Worm (Caenorhabditis elegans): Measurements from ENCODE around the gene dmsr-10.

DNA sequence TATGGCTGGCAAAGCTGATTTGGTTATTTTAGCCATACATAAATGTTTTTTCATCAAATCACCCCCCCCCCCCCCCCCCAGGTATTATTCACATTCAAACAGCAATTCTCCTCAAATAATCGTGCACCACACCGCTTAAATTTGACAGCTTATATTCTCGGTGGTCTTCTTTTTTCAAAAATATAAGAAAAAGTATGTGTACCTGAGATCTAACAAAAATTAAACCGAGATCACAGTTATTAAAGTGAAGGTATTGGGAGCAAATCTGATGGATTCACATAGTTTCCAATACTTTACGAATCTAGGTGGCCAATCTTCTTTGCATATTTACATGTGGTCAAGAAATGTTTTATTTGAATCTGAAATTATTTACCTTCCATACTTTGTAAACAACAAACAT is 21.6 kb downstream of the dmsr-10 start, which contains the start of gene ZC404.15:
- TF ChIP-seq jun-1 (tag; optimal IDR thresholded peaks at IDR 0.05) (no peak), isw-1 (GFP tag; IDR thresholded peaks at IDR 0.05) (no peak), nhr-12 (tag; optimal IDR thresholded peaks at IDR 0.05) (no peak), lin-15B (tag; optimal IDR thresholded peaks at IDR 0.05) (no peak), nhr-20 (tag; optimal IDR thresholded peaks at IDR 0.05) (no peak)
